Fruit fly (Drosophila melanogaster): ENCODE measurements around the gene Tengl1.

Gene Tengl1

dm6 chr2L:2240493-2240892 is at the start of gene Tengl1:
TSS of gene Tengl1 (minus strand) at chr2L:2240593.
- TF ChIP-seq psq (optimal IDR thresholded peaks at IDR 0.05) (no peak), ttk (optimal IDR thresholded peaks at IDR 0.05) (no peak), h (optimal IDR thresholded peaks at IDR 0.05) (no peak), Myc (optimal IDR thresholded peaks at IDR 0.05) (no peak), Sin3A (optimal IDR thresholded peaks at IDR 0.05) (no peak), insv (optimal IDR thresholded peaks at IDR 0.05) (no peak)

- TF ChIP-seq Myc (optimal IDR thresholded peaks at IDR 0.05) (no peak), psq (optimal IDR thresholded peaks at IDR 0.05) (no peak), insv (optimal IDR thresholded peaks at IDR 0.05) (no peak)
These were observed 48.9 kb upstream of the Tengl1 start, which contains the start of gene CG17237 for dm6 chr2L:2289316-2289715. TSS of gene CG17237 (minus strand) at chr2L:2289416.

DNA sequence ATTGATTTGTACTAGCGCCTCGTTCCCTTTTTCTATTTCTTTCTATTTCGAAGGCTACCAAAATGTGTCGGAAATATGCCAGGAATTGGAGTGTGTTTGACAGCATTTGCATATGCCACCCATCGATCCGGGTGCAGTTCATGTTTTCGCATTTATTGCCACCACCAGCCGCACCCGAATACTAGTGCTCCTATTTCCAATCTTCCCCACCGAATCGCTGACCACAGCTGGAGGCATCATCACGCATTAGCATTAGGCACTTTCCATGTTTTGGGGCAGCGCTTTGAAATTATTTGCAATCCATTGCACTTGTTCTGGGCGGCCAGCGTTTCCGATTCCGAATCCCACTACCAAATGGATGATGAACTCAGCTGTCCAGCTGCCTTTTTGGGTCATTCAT is 47.4 kb upstream of the Tengl1 start, which contains the start of gene CG42658:
TSS of gene CG42658 (minus strand) at position 101 of the 400 bp plus-strand sequence.
- TF ChIP-seq ttk (optimal IDR thresholded peaks at IDR 0.05) (no peak), h (optimal IDR thresholded peaks at IDR 0.05) (no peak), Myc (optimal IDR thresholded peaks at IDR 0.05) (no peak), psq (optimal IDR thresholded peaks at IDR 0.05) (no peak), insv (optimal IDR thresholded peaks at IDR 0.05) (no peak), Sin3A (optimal IDR thresholded peaks at IDR 0.05) (no peak)

DNA sequence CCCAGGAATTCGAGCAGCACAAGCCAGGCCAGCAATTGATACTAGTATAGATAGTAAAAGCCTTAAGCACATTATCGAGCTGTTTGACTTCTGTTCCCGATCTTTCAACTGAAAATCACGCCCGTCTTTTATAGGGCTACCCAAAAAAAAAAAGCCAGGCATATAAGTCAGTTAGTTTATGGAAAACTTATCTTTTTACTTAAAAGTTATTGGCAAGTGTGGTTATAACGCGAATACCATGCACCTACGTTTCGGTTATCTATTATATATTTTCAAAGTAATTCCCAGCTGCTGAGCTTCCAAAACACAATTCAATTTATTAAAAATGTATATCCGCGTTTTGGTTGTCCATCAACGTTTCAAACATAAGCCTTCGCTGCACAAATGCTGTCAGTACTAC is 46.4 kb upstream of the Tengl1 start, which contains the start of gene CG31681:
TSS of gene CG31681 (minus strand) at position 101 of the 400 bp plus-strand sequence.
- TF ChIP-seq insv (optimal IDR thresholded peaks at IDR 0.05): no peak
- no peak for TF ChIP-seq h (optimal IDR thresholded peaks at IDR 0.05)
- no peak for TF ChIP-seq Sin3A (optimal IDR thresholded peaks at IDR 0.05)
- no peak for TF ChIP-seq psq (optimal IDR thresholded peaks at IDR 0.05)
- TF ChIP-seq Myc (optimal IDR thresholded peaks at IDR 0.05): no peak
- no peak for TF ChIP-seq ttk (optimal IDR thresholded peaks at IDR 0.05)

dm6 chr2L:2284863-2285262 is 44.5 kb upstream of the Tengl1 start, which contains the start of gene CG4271:
TSS of gene CG4271 (plus strand) at chr2L:2285163.
- TF ChIP-seq h (optimal IDR thresholded peaks at IDR 0.05) (no peak), insv (optimal IDR thresholded peaks at IDR 0.05) (no peak), Myc (optimal IDR thresholded peaks at IDR 0.05) (no peak), Sin3A (optimal IDR thresholded peaks at IDR 0.05) (no peak), ttk (optimal IDR thresholded peaks at IDR 0.05) (no peak), psq (optimal IDR thresholded peaks at IDR 0.05) (no peak)

DNA sequence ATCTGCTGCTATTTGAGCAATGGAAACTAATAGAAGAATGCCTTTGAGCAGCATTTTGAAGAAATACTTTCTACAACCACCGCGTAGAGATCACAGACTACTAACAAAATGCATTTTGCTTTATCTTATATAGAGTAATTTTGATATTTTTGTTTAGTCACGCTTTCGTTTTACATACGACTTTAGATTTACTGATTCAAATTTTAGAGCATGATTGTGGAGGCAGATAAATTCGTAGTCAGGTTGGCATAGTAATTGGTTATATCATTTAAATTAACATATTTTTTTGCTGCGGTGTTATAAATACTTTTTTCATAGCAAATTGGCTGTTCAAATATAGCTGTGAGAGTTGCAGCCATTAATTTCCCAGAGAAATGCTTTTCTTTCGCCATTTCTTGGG is 28.6 kb upstream of the Tengl1 start, which contains the start of gene CG17242:
TSS of gene CG17242 (minus strand) at position 101 of the 400 bp plus-strand sequence.
- TF ChIP-seq ttk (optimal IDR thresholded peaks at IDR 0.05) (no peak), h (optimal IDR thresholded peaks at IDR 0.05) (no peak), insv (optimal IDR thresholded peaks at IDR 0.05) (no peak), Myc (optimal IDR thresholded peaks at IDR 0.05) (no peak), Sin3A (optimal IDR thresholded peaks at IDR 0.05) (no peak), psq (optimal IDR thresholded peaks at IDR 0.05) (no peak)

dm6 chr2L:2265221-2265620 is 24.8 kb upstream of the Tengl1 start, which contains the start of gene CG34049:
TSS of gene CG34049 (minus strand) at chr2L:2265321.
- no peak for TF ChIP-seq h (optimal IDR thresholded peaks at IDR 0.05)
- TF ChIP-seq Sin3A (optimal IDR thresholded peaks at IDR 0.05): no peak
- no peak for TF ChIP-seq Myc (optimal IDR thresholded peaks at IDR 0.05)
- no peak for TF ChIP-seq psq (optimal IDR thresholded peaks at IDR 0.05)
- no peak for TF ChIP-seq ttk (optimal IDR thresholded peaks at IDR 0.05)
- TF ChIP-seq insv (optimal IDR thresholded peaks at IDR 0.05): no peak

dm6 chr2L:2263142-2263541 is 22.7 kb upstream of the Tengl1 start, which contains the start of gene CG4270:
TSS of gene CG4270 (plus strand) at chr2L:2263442.
- no peak for TF ChIP-seq ttk (optimal IDR thresholded peaks at IDR 0.05)
- TF ChIP-seq insv (optimal IDR thresholded peaks at IDR 0.05): no peak
- TF ChIP-seq h (optimal IDR thresholded peaks at IDR 0.05): no peak
- TF ChIP-seq psq (optimal IDR thresholded peaks at IDR 0.05): no peak
- TF ChIP-seq Sin3A (optimal IDR thresholded peaks at IDR 0.05): no peak

dm6 chr2L:2254950-2255349 is 14.6 kb upstream of the Tengl1 start, which contains the start of gene Send1:
TSS of gene Send1 (minus strand) at chr2L:2255050.
- TF ChIP-seq Sin3A (optimal IDR thresholded peaks at IDR 0.05): no peak
- no peak for TF ChIP-seq h (optimal IDR thresholded peaks at IDR 0.05)
- TF ChIP-seq ttk (optimal IDR thresholded peaks at IDR 0.05): no peak
- no peak for TF ChIP-seq Myc (optimal IDR thresholded peaks at IDR 0.05)
- no peak for TF ChIP-seq psq (optimal IDR thresholded peaks at IDR 0.05)
- TF ChIP-seq insv (optimal IDR thresholded peaks at IDR 0.05): no peak

DNA sequence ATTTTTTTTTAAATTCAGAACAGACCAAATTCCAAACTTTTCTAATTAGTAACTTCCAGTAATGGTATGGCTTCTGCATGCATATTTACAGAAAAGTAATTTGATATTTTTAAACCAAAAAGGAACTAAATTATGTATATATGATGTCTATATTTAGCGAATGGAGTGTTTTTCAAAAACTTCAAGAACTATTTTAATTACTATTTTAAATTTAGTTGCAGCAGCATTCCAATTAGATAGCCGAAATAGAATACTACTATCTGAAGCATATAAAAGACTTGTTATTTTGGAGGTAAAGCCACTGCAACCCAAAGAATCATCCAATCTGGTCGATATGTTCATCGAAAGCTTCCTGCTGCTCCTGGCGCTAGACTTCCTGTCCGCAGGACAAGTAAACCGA is 12.4 kb upstream of the Tengl1 start, which contains the start of gene CG17234:
TSS of gene CG17234 (plus strand) at position 301 of the 400 bp plus-strand sequence.
- TF ChIP-seq psq (optimal IDR thresholded peaks at IDR 0.05): no peak

dm6 chr2L:2252241-2252640 is 11.8 kb upstream of the Tengl1 start, which contains the start of gene CG17239:
TSS of gene CG17239 (minus strand) at chr2L:2252341.
- TF ChIP-seq h (optimal IDR thresholded peaks at IDR 0.05) (no peak), Sin3A (optimal IDR thresholded peaks at IDR 0.05) (no peak), psq (optimal IDR thresholded peaks at IDR 0.05) (no peak), ttk (optimal IDR thresholded peaks at IDR 0.05) (no peak), Myc (optimal IDR thresholded peaks at IDR 0.05) (no peak)

- TF ChIP-seq psq (optimal IDR thresholded peaks at IDR 0.05) (no peak), Sin3A (optimal IDR thresholded peaks at IDR 0.05) (no peak), h (optimal IDR thresholded peaks at IDR 0.05) (no peak), Myc (optimal IDR thresholded peaks at IDR 0.05) (no peak), insv (optimal IDR thresholded peaks at IDR 0.05) (no peak), ttk (optimal IDR thresholded peaks at IDR 0.05) (no peak)
These were observed 10.8 kb upstream of the Tengl1 start, which contains the start of gene Ser12 for dm6 chr2L:2251175-2251574. TSS of gene Ser12 (minus strand) at chr2L:2251275.

- TF ChIP-seq Sin3A (optimal IDR thresholded peaks at IDR 0.05) (no peak), insv (optimal IDR thresholded peaks at IDR 0.05) (no peak), psq (optimal IDR thresholded peaks at IDR 0.05) (no peak), ttk (optimal IDR thresholded peaks at IDR 0.05) (no peak), h (optimal IDR thresholded peaks at IDR 0.05) (no peak), Myc (optimal IDR thresholded peaks at IDR 0.05) (no peak)
These were observed 9.2 kb upstream of the Tengl1 start for dm6 chr2L:2249578-2249977.

Measured in Kc167 (cell line).